Worm (Caenorhabditis elegans): ENCODE results near the gene W08F4.13.

ce11 chrII:582649-583048 is 1.9 kb upstream of the W08F4.13 start, which contains the start of gene fbxb-14:
- no peak for TF ChIP-seq nhr-11 (tag; optimal IDR thresholded peaks at IDR 0.05)
- TF ChIP-seq pha-4 (GFP tag; IDR thresholded peaks at IDR 0.05): no peak
- TF ChIP-seq pha-4 (tag; optimal IDR thresholded peaks at IDR 0.05): no peak
